Fruit fly (Drosophila melanogaster): ENCODE measurements around the gene CG32939.

CG32939 gene

DNA sequence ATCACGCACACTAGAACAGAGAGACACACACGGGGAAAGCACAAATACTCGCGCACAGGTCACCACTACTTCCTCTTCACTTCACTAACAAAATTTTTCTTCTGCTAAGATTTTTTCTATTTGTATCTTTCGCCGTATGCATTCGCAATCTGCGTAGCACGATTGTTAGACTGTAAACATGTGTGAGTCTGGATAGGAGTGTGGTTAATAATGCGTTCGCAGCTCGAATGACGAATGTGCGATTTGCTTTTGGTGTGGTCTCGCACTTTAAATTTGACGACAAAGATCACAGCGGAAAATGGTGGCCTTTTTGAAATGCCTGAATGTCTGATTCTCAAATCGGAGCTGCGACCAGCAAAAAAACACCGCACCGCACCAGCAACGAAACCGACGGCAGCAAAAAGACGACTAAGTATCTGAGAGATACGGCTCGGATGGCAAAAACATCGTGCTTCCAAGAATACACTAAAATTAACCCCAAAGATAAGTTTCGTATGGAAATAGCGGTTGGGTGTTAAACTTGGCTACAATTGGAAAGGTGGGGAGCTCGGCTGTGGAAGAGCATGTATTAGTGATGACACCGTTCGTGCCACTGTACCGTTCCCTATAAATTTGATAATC, 12.2 kb downstream of the CG32939 start, which contains the start of gene Unc-115a:
Gene Unc-115a (minus strand): TSS at position 410 of the 621 bp plus-strand sequence.
- TF ChIP-seq Snoo (tag; optimal IDR thresholded peaks at IDR 0.05) (peak; percentile 36), CG17806 (tag; optimal IDR thresholded peaks at IDR 0.05) (peak; percentile 6), CG15710 (tag; optimal IDR thresholded peaks at IDR 0.05) (peak; percentile 21), CG34367 (tag; optimal IDR thresholded peaks at IDR 0.05) (peak; percentile 35), gl (tag; optimal IDR thresholded peaks at IDR 0.05) (peak; percentile 43), CG8301 (tag; optimal IDR thresholded peaks at IDR 0.05) (no peak)

DNA sequence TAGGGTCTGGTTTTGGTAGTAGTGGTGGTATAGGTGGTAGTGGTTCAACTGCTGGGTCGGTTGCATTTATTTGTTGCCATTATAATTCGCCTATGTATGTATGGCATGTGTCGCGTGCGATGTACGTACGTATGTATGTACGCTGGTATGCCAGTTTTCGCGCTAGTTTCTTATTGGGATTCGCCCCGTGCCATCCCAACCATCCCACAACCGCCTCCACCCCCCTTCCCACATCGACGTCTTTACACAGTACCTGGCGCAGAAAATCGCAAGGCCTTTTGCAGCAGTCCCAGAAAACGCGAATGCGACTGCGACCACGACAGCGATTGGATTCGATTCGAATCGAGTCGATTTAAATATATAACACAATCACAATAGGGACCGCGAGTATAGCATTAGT, 17.3 kb downstream of the CG32939 start:
- TF ChIP-seq CG34367 (tag; optimal IDR thresholded peaks at IDR 0.05) (no peak), CG10348 (GFP tag; IDR thresholded peaks at IDR 0.05) (no peak), Snoo (tag; optimal IDR thresholded peaks at IDR 0.05) (no peak), CG17806 (tag; optimal IDR thresholded peaks at IDR 0.05) (no peak), CG9948 (tag; optimal IDR thresholded peaks at IDR 0.05) (no peak)

DNA sequence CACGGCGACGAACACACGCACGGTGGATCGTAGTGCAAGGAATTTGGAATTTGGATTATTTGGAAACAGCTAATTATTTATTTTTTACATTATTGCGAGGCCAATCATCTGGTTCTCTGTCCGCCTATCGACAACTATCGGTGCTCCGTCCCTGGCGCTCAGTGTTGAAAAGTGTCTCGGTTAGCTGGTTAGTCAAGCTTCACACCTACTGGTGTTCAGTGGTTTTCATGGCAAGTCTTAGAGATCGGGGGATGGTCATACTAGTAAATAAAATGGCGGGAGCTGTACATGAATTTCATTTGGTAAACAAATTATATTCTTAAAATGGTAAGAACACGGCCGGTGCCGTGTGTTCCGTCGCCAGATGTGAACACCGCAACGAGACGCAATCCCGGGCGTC, 18.0 kb downstream of the CG32939 start, which contains the start of the genes trbd and dmt:
Gene trbd (minus strand): TSS at position 152 of the 400 bp plus-strand sequence.
Gene dmt (plus strand): TSS at position 257 of the 400 bp plus-strand sequence.
- no peak for TF ChIP-seq CG9948 (tag; optimal IDR thresholded peaks at IDR 0.05)
- no peak for TF ChIP-seq gl (tag; optimal IDR thresholded peaks at IDR 0.05)
- no peak for TF ChIP-seq CG4496 (GFP tag; IDR thresholded peaks at IDR 0.05)
- no peak for TF ChIP-seq CG17806 (tag; optimal IDR thresholded peaks at IDR 0.05)
- no peak for TF ChIP-seq Pif1A (GFP tag; optimal IDR thresholded peaks at IDR 0.05)
- TF ChIP-seq EcR (GFP tag; optimal IDR thresholded peaks at IDR 0.05): no peak
- no peak for TF ChIP-seq CG32121 (GFP tag; IDR thresholded peaks at IDR 0.05)
- no peak for TF ChIP-seq Ets98B (GFP tag; IDR thresholded peaks at IDR 0.05)
- no peak for TF ChIP-seq fd96Ca (GFP tag; IDR thresholded peaks at IDR 0.05)
- no peak for TF ChIP-seq Snoo (tag; optimal IDR thresholded peaks at IDR 0.05)
- TF ChIP-seq CG14655 (GFP tag; optimal IDR thresholded peaks at IDR 0.05): no peak
- no peak for TF ChIP-seq CG15710 (tag; optimal IDR thresholded peaks at IDR 0.05)
- TF ChIP-seq CG8159 (tag; optimal IDR thresholded peaks at IDR 0.05): no peak

DNA sequence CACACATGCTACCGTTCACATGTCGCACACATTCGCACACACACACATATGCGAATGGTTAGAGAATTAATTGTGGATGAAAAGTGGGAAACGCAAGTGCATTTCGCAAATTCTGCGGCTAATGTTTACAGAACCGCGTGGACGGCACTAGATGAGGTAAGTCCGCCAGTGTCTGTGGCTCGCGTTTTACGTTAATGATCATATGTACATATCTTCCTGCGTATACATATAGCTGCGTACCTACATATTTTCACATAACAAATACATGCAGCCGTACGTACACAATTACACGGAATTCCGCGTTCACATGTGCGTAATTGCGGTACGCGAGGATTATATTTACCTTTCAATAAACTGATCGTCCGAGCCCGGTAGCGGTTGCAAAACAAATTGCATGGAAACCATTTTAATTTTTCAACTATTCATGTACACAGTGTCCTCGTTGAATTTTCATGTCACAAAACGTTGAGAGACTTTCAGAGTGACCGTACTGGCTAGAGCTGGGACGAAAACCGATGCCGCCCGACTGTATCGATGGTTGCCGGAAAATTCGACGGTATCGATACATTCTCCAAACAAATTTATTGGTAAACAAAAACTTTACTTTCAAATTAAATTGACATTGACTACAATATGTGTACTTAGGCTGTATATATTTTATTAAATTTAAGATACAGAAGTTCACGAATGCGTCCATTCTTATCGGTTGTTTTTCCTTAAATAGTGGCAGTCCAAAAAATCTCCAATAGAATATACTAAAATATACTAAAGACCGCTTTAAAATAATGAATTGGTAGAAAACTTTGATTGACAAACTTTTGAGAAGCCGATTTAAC, 32.5 kb downstream of the CG32939 start, which contains the start of gene hyd:
Gene hyd (minus strand): TSS at position 495 of the 836 bp plus-strand sequence.
- TF ChIP-seq gl (tag; optimal IDR thresholded peaks at IDR 0.05): no peak
- TF ChIP-seq CG15710 (tag; optimal IDR thresholded peaks at IDR 0.05): no peak
- TF ChIP-seq CG17806 (tag; optimal IDR thresholded peaks at IDR 0.05): no peak
- no peak for TF ChIP-seq fd96Ca (GFP tag; IDR thresholded peaks at IDR 0.05)
- no peak for TF ChIP-seq CG13204 (GFP tag; optimal IDR thresholded peaks at IDR 0.05)
- TF ChIP-seq CG12605 (GFP tag; IDR thresholded peaks at IDR 0.05): no peak
- TF ChIP-seq CG8159 (tag; optimal IDR thresholded peaks at IDR 0.05): no peak
- TF ChIP-seq CG10348 (GFP tag; IDR thresholded peaks at IDR 0.05): no peak
- no peak for TF ChIP-seq CG4496 (GFP tag; IDR thresholded peaks at IDR 0.05)

DNA sequence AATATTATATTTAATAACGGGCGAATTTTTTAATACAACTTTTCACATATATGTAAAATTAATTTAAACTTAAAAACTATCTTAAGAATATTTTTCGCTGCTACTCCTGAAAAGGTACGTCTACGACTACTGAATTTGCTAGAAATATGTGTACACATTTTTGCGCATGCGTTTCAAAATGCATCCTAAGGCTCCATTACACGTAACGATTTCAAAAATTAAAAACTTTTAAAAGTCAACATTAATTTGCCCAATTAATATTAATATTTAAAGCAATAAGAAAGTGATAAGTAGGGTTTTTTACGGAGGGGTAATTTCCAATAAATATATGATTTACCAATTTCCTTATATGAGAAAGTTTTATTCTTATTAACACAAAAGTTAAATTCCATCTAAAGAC, 37.9 kb downstream of the CG32939 start, which contains the start of gene FoxP:
Gene FoxP (minus strand): TSS at position 89 of the 400 bp plus-strand sequence.
- TF ChIP-seq CG10348 (GFP tag; IDR thresholded peaks at IDR 0.05): no peak
- no peak for TF ChIP-seq EcR (GFP tag; optimal IDR thresholded peaks at IDR 0.05)
- TF ChIP-seq D1 (tag; optimal IDR thresholded peaks at IDR 0.05): no peak
- TF ChIP-seq Snoo (tag; optimal IDR thresholded peaks at IDR 0.05): no peak
- no peak for TF ChIP-seq CG34367 (tag; optimal IDR thresholded peaks at IDR 0.05)
- TF ChIP-seq CG13204 (GFP tag; optimal IDR thresholded peaks at IDR 0.05): no peak

DNA sequence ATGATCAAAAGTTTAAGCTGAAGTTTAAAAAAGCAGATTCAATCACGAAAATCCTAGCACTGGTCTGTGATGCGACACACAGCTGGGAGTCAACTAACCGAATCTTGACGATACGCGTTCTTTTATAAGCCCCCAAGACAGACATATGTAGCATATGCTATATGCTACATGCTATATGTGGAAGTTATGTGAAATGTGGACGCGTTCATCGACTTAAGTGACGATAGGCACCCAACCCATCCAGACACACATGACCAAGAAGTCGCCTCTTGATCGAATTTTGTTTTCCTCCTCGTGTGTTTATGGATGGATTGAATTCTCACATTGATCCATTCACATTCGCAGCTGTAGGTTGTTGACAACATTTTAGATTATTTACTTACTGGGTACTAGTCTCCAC, 40.3 kb downstream of the CG32939 start, which contains the start of gene alphaTub85E:
Gene alphaTub85E (minus strand): TSS at position 101 of the 400 bp plus-strand sequence.
- TF ChIP-seq CG4496 (GFP tag; IDR thresholded peaks at IDR 0.05) (no peak), Pif1B (GFP tag; optimal IDR thresholded peaks at IDR 0.05) (no peak), Snoo (tag; optimal IDR thresholded peaks at IDR 0.05) (no peak), Ets98B (GFP tag; IDR thresholded peaks at IDR 0.05) (no peak), CG34367 (tag; optimal IDR thresholded peaks at IDR 0.05) (no peak), gl (tag; optimal IDR thresholded peaks at IDR 0.05) (no peak), CG9948 (tag; optimal IDR thresholded peaks at IDR 0.05) (no peak), CG13204 (GFP tag; optimal IDR thresholded peaks at IDR 0.05) (no peak), rn (GFP tag; IDR thresholded peaks at IDR 0.05) (no peak), CG15710 (tag; optimal IDR thresholded peaks at IDR 0.05) (no peak), CG32121 (GFP tag; IDR thresholded peaks at IDR 0.05) (no peak), CG10348 (GFP tag; IDR thresholded peaks at IDR 0.05) (no peak)
